Fruit fly (Drosophila melanogaster) whole organism, embryonic: ENCODE data around the gene CG31948.

ENCODE experiments used
- Adf1 ChIP-seq: fragments of 200-800 bp; sonication (Bioruptor generic); IDR thresholded peaks from 2 replicates; pipeline ENCODE4 v1.3.6; 2022; ENCODE audit warnings: missing biosample characterization, missing genetic modification characterization
- BEAF-32 ChIP-seq: fragments of 200-800 bp; sonication (Bioruptor generic); optimal IDR thresholded peaks from 3 replicates; lab custom pipeline; 2017; ENCODE audit warnings: missing biosample characterization, missing genetic modification characterization, mild to moderate bottlenecking, moderate library complexity, missing genetic modification reagents
- CG1024 ChIP-seq: fragments of 200-800 bp; sonication (Bioruptor generic); IDR thresholded peaks from 2 replicates; pipeline ENCODE4 v1.3.6; 2022; ENCODE audit warnings: missing biosample characterization, missing genetic modification characterization
- CG10366 ChIP-seq: fragments of 200-800 bp; sonication (Bioruptor generic); IDR thresholded peaks from 2 replicates; pipeline ENCODE4 v1.3.6; 2022; ENCODE audit warnings: missing biosample characterization, missing genetic modification characterization
- CG10979 ChIP-seq: fragments of 200-800 bp; sonication (Bioruptor generic); optimal IDR thresholded peaks from 2 replicates; lab custom pipeline; 2018; ENCODE audit warnings: missing biosample characterization, mild to moderate bottlenecking, missing genetic modification characterization, moderate library complexity
- CG12942 ChIP-seq: fragments of 200-800 bp; sonication (Bioruptor generic); optimal IDR thresholded peaks from 3 replicates; lab custom pipeline; 2016; ENCODE audit warnings: missing biosample characterization, missing genetic modification characterization
- CG14014 ChIP-seq: fragments of 200-800 bp; sonication (Bioruptor generic); IDR thresholded peaks from 2 replicates; pipeline ENCODE4 v1.3.6; 2022; ENCODE audit warnings: missing biosample characterization, missing genetic modification characterization
- CG15479 ChIP-seq: fragments of 200-800 bp; sonication (Bioruptor generic); optimal IDR thresholded peaks from 3 replicates; lab custom pipeline; 2019; ENCODE audit warnings: missing biosample characterization, mild to moderate bottlenecking, missing genetic modification characterization, moderate library complexity
- CG15696 ChIP-seq: fragments of 200-800 bp; sonication (Bioruptor generic); optimal IDR thresholded peaks from 2 replicates; lab custom pipeline; 2019; ENCODE audit warnings: missing biosample characterization, mild to moderate bottlenecking, missing genetic modification characterization, moderate library complexity
- CG17328 ChIP-seq: fragments of 200-800 bp; sonication (Bioruptor generic); IDR thresholded peaks from 2 replicates; pipeline ENCODE4 v1.3.6; 2022; ENCODE audit warnings: missing biosample characterization, missing genetic modification characterization
- CG2199 ChIP-seq: fragments of 200-800 bp; sonication (Bioruptor generic); IDR thresholded peaks from 3 replicates; pipeline ENCODE4 v1.3.6; 2022; ENCODE audit warnings: missing biosample characterization, missing genetic modification characterization
- CG2889 ChIP-seq: fragments of 200-800 bp; sonication (Bioruptor generic); IDR thresholded peaks from 3 replicates; pipeline ENCODE4 v1.3.6; 2022; ENCODE audit warnings: missing biosample characterization, missing genetic modification characterization
- CG30403 ChIP-seq: fragments of 200-800 bp; sonication (Bioruptor generic); optimal IDR thresholded peaks from 3 replicates; lab custom pipeline; 2016; ENCODE audit warnings: missing biosample characterization, missing genetic modification characterization
- CG31388 ChIP-seq: fragments of 200-800 bp; sonication (Bioruptor generic); optimal IDR thresholded peaks from 2 replicates; lab custom pipeline; 2016; ENCODE audit warnings: missing biosample characterization, missing genetic modification characterization
- CG33213 ChIP-seq: fragments of 200-800 bp; sonication (Bioruptor generic); optimal IDR thresholded peaks from 3 replicates; lab custom pipeline; 2016; ENCODE audit warnings: missing biosample characterization, missing genetic modification characterization
- CG3838 ChIP-seq: fragments of 200-800 bp; sonication (Bioruptor generic); optimal IDR thresholded peaks from 3 replicates; lab custom pipeline; 2016; ENCODE audit warnings: missing biosample characterization, missing genetic modification characterization
- CG3995 ChIP-seq: fragments of 200-800 bp; sonication (Bioruptor generic); optimal IDR thresholded peaks from 3 replicates; lab custom pipeline; 2016; ENCODE audit warnings: missing biosample characterization, missing genetic modification characterization
- CG6175 ChIP-seq: fragments of 200-800 bp; sonication (Bioruptor generic); IDR thresholded peaks from 3 replicates; pipeline ENCODE4 v1.3.6; 2022; ENCODE audit warnings: missing biosample characterization, missing genetic modification characterization
- CG6689 ChIP-seq: fragments of 200-800 bp; sonication (Bioruptor generic); IDR thresholded peaks from 2 replicates; pipeline ENCODE4 v1.3.6; 2022; ENCODE audit warnings: missing biosample characterization, missing genetic modification characterization
- CG6813 ChIP-seq: fragments of 200-800 bp; sonication (Bioruptor generic); optimal IDR thresholded peaks from 2 replicates; lab custom pipeline; 2017; ENCODE audit warnings: missing biosample characterization, missing genetic modification characterization, mild to moderate bottlenecking, moderate library complexity, missing genetic modification reagents
- CG7963 ChIP-seq: fragments of 200-800 bp; sonication (Bioruptor generic); IDR thresholded peaks from 3 replicates; pipeline ENCODE4 v1.3.6; 2022; ENCODE audit warnings: missing biosample characterization, missing genetic modification characterization; ENCODE audit not compliant: partially characterized antibody
- CG8478 ChIP-seq: fragments of >200 bp; optimal IDR thresholded peaks from 2 replicates; lab custom pipeline; 2018
- CTCF ChIP-seq: fragments of 200-800 bp; sonication (Bioruptor generic); optimal IDR thresholded peaks from 2 replicates; lab custom pipeline; 2017; ENCODE audit warnings: missing biosample characterization, mild to moderate bottlenecking, missing genetic modification characterization, moderate library complexity
- CkIIα-i1 ChIP-seq: fragments of 200-800 bp; sonication (Bioruptor generic); IDR thresholded peaks from 2 replicates; pipeline ENCODE4 v1.3.6; 2022; ENCODE audit warnings: missing biosample characterization, missing genetic modification characterization
- D ChIP-seq, 2 experiments: fragments of 200-800 bp in 1 of 2; fragments of >200 bp in 1 of 2; sonication (Bioruptor generic) in 1 of 2; optimal IDR thresholded peaks; 2 replicates in 1 of 2; 3 replicates in 1 of 2; lab custom pipeline; 2017; ENCODE audit warnings: mild to moderate bottlenecking in 1 of 2, missing biosample characterization in 1 of 2, missing genetic modification characterization in 1 of 2, missing genetic modification reagents in 1 of 2
- Dad ChIP-seq: fragments of 200-800 bp; sonication (Bioruptor generic); optimal IDR thresholded peaks from 3 replicates; lab custom pipeline; 2016; ENCODE audit warnings: missing biosample characterization, missing genetic modification characterization
- E2f1 ChIP-seq: fragments of 200-800 bp; sonication (Bioruptor generic); IDR thresholded peaks from 2 replicates; pipeline ENCODE4 v1.3.6; 2022; ENCODE audit warnings: missing biosample characterization, missing genetic modification characterization
- Elba2 ChIP-seq: fragments of 200-800 bp; sonication (Bioruptor generic); optimal IDR thresholded peaks from 3 replicates; lab custom pipeline; 2016; ENCODE audit warnings: missing biosample characterization, missing genetic modification characterization
- Poxn ChIP-seq: fragments of 200-800 bp; sonication (Bioruptor generic); IDR thresholded peaks from 2 replicates; pipeline ENCODE4 v1.3.6; 2022; ENCODE audit warnings: missing biosample characterization, missing genetic modification characterization
- Side ChIP-seq: fragments of 200-800 bp; sonication (Bioruptor generic); optimal IDR thresholded peaks from 2 replicates; lab custom pipeline; 2016; ENCODE audit warnings: missing biosample characterization, missing genetic modification characterization
- Taf1 ChIP-seq: fragments of 200-800 bp; sonication (Bioruptor generic); IDR thresholded peaks from 2 replicates; pipeline ENCODE4 v1.3.6; 2022; ENCODE audit warnings: missing biosample characterization, missing genetic modification characterization
- Xbp1 ChIP-seq: fragments of 200-800 bp; sonication (Bioruptor generic); optimal IDR thresholded peaks from 3 replicates; lab custom pipeline; 2016; ENCODE audit warnings: missing biosample characterization, mild to moderate bottlenecking, missing genetic modification characterization
- az2 ChIP-seq: fragments of 200-800 bp; sonication (Bioruptor generic); optimal IDR thresholded peaks from 3 replicates; lab custom pipeline; 2016; ENCODE audit warnings: missing biosample characterization, missing genetic modification characterization
- bbx ChIP-seq: fragments of 200-800 bp; sonication (Bioruptor generic); IDR thresholded peaks from 2 replicates; pipeline ENCODE4 v1.3.6; 2022; ENCODE audit warnings: missing biosample characterization, missing genetic modification characterization; ENCODE audit not compliant: partially characterized antibody
- cato ChIP-seq: fragments of 200-800 bp; sonication (Bioruptor generic); optimal IDR thresholded peaks from 2 replicates; lab custom pipeline; 2016; ENCODE audit warnings: missing biosample characterization, missing genetic modification characterization, borderline replicate concordance
- dati ChIP-seq: fragments of 200-800 bp; sonication (Bioruptor generic); IDR thresholded peaks from 2 replicates; pipeline ENCODE4 v1.3.6; 2022; ENCODE audit warnings: missing biosample characterization, missing genetic modification characterization
- dmrt99B ChIP-seq: fragments of 200-800 bp; sonication (Bioruptor generic); optimal IDR thresholded peaks from 2 replicates; lab custom pipeline; 2018; ENCODE audit warnings: missing biosample characterization, mild to moderate bottlenecking, missing genetic modification characterization, moderate library complexity
- ewg ChIP-seq: fragments of 200-800 bp; sonication (Bioruptor generic); optimal IDR thresholded peaks from 3 replicates; lab custom pipeline; 2017; ENCODE audit warnings: mild to moderate bottlenecking, missing biosample characterization, missing genetic modification reagents, missing genetic modification characterization
- nom ChIP-seq: fragments of 200-800 bp; sonication (Bioruptor generic); optimal IDR thresholded peaks from 2 replicates; lab custom pipeline; 2017; ENCODE audit warnings: missing biosample characterization, missing genetic modification characterization, mild to moderate bottlenecking, moderate library complexity, missing genetic modification reagents
- oc ChIP-seq: fragments of 200-800 bp; sonication (Bioruptor generic); optimal IDR thresholded peaks from 2 replicates; lab custom pipeline; 2018; ENCODE audit warnings: missing biosample characterization, mild to moderate bottlenecking, missing genetic modification characterization, moderate library complexity
- pb ChIP-seq: fragments of 200-800 bp; sonication (Bioruptor generic); optimal IDR thresholded peaks from 3 replicates; lab custom pipeline; 2016; ENCODE audit warnings: missing biosample characterization, missing genetic modification characterization
- pita ChIP-seq: fragments of 200-800 bp; sonication (Bioruptor generic); optimal IDR thresholded peaks from 2 replicates; lab custom pipeline; 2017; ENCODE audit warnings: missing biosample characterization, mild to moderate bottlenecking, missing genetic modification characterization
- schlank ChIP-seq: fragments of 200-800 bp; sonication (Bioruptor generic); optimal IDR thresholded peaks from 2 replicates; lab custom pipeline; 2018; ENCODE audit warnings: missing biosample characterization, mild to moderate bottlenecking, missing genetic modification characterization
- sisA ChIP-seq: fragments of 200-800 bp; sonication (Bioruptor generic); IDR thresholded peaks from 2 replicates; pipeline ENCODE4 v1.3.6; 2022; ENCODE audit warnings: missing biosample characterization, missing genetic modification characterization
- tna ChIP-seq: fragments of 200-800 bp; sonication (Bioruptor generic); IDR thresholded peaks from 2 replicates; pipeline ENCODE4 v1.3.6; 2022; ENCODE audit warnings: missing biosample characterization, missing genetic modification characterization; ENCODE audit not compliant: partially characterized antibody
- vfl ChIP-seq: fragments of 200-800 bp; sonication (Bioruptor generic); optimal IDR thresholded peaks from 2 replicates; lab custom pipeline; 2016; ENCODE audit warnings: missing biosample characterization, missing genetic modification characterization
- wdn ChIP-seq: fragments of 200-800 bp; sonication (Bioruptor generic); IDR thresholded peaks from 2 replicates; pipeline ENCODE4 v1.3.6; 2022; ENCODE audit warnings: missing biosample characterization, missing genetic modification characterization
- zf30C ChIP-seq: fragments of 200-800 bp; sonication (Bioruptor generic); optimal IDR thresholded peaks from 3 replicates; lab custom pipeline; 2018; ENCODE audit warnings: missing biosample characterization, mild to moderate bottlenecking, missing genetic modification characterization

Gene CG31948

dm6 chr2L:2373818-2374746 lies 42.4 kb downstream of the CG31948 start, which contains the start of the genes CG3609 and CG15390 (continued):
- TF ChIP-seq CG12942 (GFP tag; lab: Kevin White, UChicago) (peak; percentile 77), Taf1 (GFP tag; lab: Robert Waterston, UW) (peak; percentile 47), CG2889 (GFP tag; lab: Robert Waterston, UW) (peak; percentile 50; the same call in 1 of the 3 replicates), sisA (GFP tag; lab: Robert Waterston, UW) (peak; percentile 76), tna (GFP tag; lab: Robert Waterston, UW) (no peak), CG31388 (GFP tag; lab: Kevin White, UChicago) (peak; percentile 76), wdn (GFP tag; lab: Robert Waterston, UW) (peak; percentile 69), CG30403 (GFP tag; lab: Kevin White, UChicago) (peak; percentile 85), dati (GFP tag; lab: Robert Waterston, UW) (peak; percentile 74; the same call in 1 of the 2 replicates), CG3995 (GFP tag; lab: Kevin White, UChicago) (peak; percentile 31), CG15479 (GFP tag; lab: Kevin White, UChicago) (no peak), Dad (GFP tag; lab: Kevin White, UChicago) (peak; percentile 85), pita (GFP tag; lab: Kevin White, UChicago) (no peak), Side (GFP tag; lab: Kevin White, UChicago) (peak; percentile 85), Poxn (GFP tag; lab: Robert Waterston, UW) (peak; percentile 63), CG10979 (tag; lab: Kevin White, UChicago) (peak; percentile 64), zf30C (GFP tag; lab: Kevin White, UChicago) (peak; percentile 11), CG2199 (GFP tag; lab: Robert Waterston, UW) (peak; percentile 61; the same call in 2 of the 3 replicates), CG14014 (peak; percentile 88), CG1024 (GFP tag; lab: Robert Waterston, UW) (peak; percentile 55; the same call in 1 of the 2 replicates), CG10366 (GFP tag; lab: Robert Waterston, UW) (peak; percentile 77), CG8478 (lab: Kevin White, UChicago) (no peak), schlank (tag; lab: Kevin White, UChicago) (peak; percentile 92), bbx (peak; percentile 40; the same call in 1 of the 2 replicates), D (optimal IDR thresholded peaks at IDR 0.05; lab: Kevin White, UChicago) (no peak), D (GFP tag; optimal IDR thresholded peaks at IDR 0.05; lab: Kevin White, UChicago) (peak; percentile 2), E2f1 (GFP tag; lab: Robert Waterston, UW) (peak; percentile 54), oc (tag; lab: Kevin White, UChicago) (peak; percentile 58), Xbp1 (GFP tag; lab: Kevin White, UChicago) (peak; percentile 88), CTCF (GFP tag; lab: Kevin White, UChicago) (no peak), CG6175 (GFP tag; lab: Robert Waterston, UW) (0 out of 3 replicates have a peak, but pooled peaks have one; percentile 48), dmrt99B (peak; percentile 63), cato (GFP tag; lab: Kevin White, UChicago) (peak; percentile 41), CG17328 (peak; percentile 82), CG33213 (GFP tag; lab: Kevin White, UChicago) (peak; percentile 91), Adf1 (GFP tag; lab: Robert Waterston, UW) (peak; percentile 52; the same call in 1 of the 2 replicates), az2 (peak; percentile 99), nom (peak; percentile 83), Elba2 (GFP tag; lab: Kevin White, UChicago) (no peak), CG7963 (no peak), vfl (GFP tag; lab: Kevin White, UChicago) (peak; percentile 91), CG15696 (tag; lab: Kevin White, UChicago) (peak; percentile 61), CkIIα-i1 (0 out of 2 replicates have a peak, but pooled peaks have one; percentile 5), pb (GFP tag; lab: Kevin White, UChicago) (peak; percentile 78), CG6689 (GFP tag; lab: Robert Waterston, UW) (peak; percentile 47), CG3838 (GFP tag; lab: Kevin White, UChicago) (peak; percentile 9), ewg (GFP tag; lab: Kevin White, UChicago) (peak; percentile 45), BEAF-32 (GFP tag; lab: Kevin White, UChicago) (peak; percentile 40), CG6813 (GFP tag; lab: Kevin White, UChicago) (peak; percentile 33)
